Worm (Caenorhabditis elegans) whole organism, midembryonic: ENCODE data around the gene fbxa-14.

Source experiments
- T22C8.4 ChIP-seq: fragments of 200-800 bp; sonication (Bioruptor generic); IDR thresholded peaks from 2 replicates; pipeline ENCODE4 v1.3.6; 2022; ENCODE audit warnings: missing genetic modification characterization, missing compliant biosample characterization
- klf-2 ChIP-seq: fragments of 200-800 bp; sonication (Bioruptor generic); conservative IDR thresholded peaks from 2 replicates; pipeline ENCODE4 v1.3.6; 2022; ENCODE audit warnings: missing genetic modification reagents, missing genetic modification characterization, missing compliant biosample characterization
- ref-1 ChIP-seq: fragments of 200-800 bp; sonication (Bioruptor generic); conservative IDR thresholded peaks from 2 replicates; pipeline ENCODE4 v1.3.6; 2022; ENCODE audit warnings: missing genetic modification reagents, missing genetic modification characterization, missing compliant biosample characterization
- ztf-23 ChIP-seq: fragments of 200-800 bp; sonication (Bioruptor generic); IDR thresholded peaks from 2 replicates; pipeline ENCODE4 v1.3.6; 2022; ENCODE audit warnings: missing genetic modification reagents, missing genetic modification characterization, missing compliant biosample characterization

ce11 chrIII:1349313-1349712, 24.9 kb upstream of the fbxa-14 start, which contains the start of gene fbxa-25:
- TF ChIP-seq ztf-23 (GFP tag; lab: Robert Waterston, UW) (no peak), ref-1 (GFP tag; lab: Robert Waterston, UW) (no peak), T22C8.4 (no peak), klf-2 (GFP tag; lab: Robert Waterston, UW) (no peak)
